Fruit fly (Drosophila melanogaster) whole organism, pupa: Measurements from ENCODE around the gene Cubn.

Source experiments
- CG14655 ChIP-seq: fragments of 200-800 bp; sonication (Bioruptor generic); optimal IDR thresholded peaks from 3 replicates; lab custom pipeline; 2017; ENCODE audit warnings: mild to moderate bottlenecking, missing biosample characterization, missing genetic modification reagents, missing genetic modification characterization
- CG8159 ChIP-seq: fragments of 200-800 bp; sonication (Bioruptor generic); optimal IDR thresholded peaks from 3 replicates; lab custom pipeline; 2018; ENCODE audit warnings: missing biosample characterization, mild to moderate bottlenecking, missing genetic modification characterization, moderate library complexity
- CG8301 ChIP-seq: fragments of 200-800 bp; sonication (Bioruptor generic); optimal IDR thresholded peaks from 2 replicates; lab custom pipeline; 2018; ENCODE audit warnings: missing biosample characterization, mild to moderate bottlenecking, missing genetic modification characterization
- D1 ChIP-seq: fragments of 200-800 bp; sonication (Bioruptor generic); optimal IDR thresholded peaks from 2 replicates; lab custom pipeline; 2018; ENCODE audit warnings: missing biosample characterization, mild to moderate bottlenecking, missing genetic modification characterization, moderate library complexity
- EcR ChIP-seq: fragments of 200-800 bp; sonication (Bioruptor generic); optimal IDR thresholded peaks from 3 replicates; lab custom pipeline; 2019; ENCODE audit warnings: missing biosample characterization, missing genetic modification characterization, mild to moderate bottlenecking, moderate library complexity, missing genetic modification reagents

dm6 chrX:9532453-9532852, 38.7 kb downstream of the Cubn start:
- TF ChIP-seq D1 (tag; lab: Kevin White, UChicago) (no peak), CG8301 (tag; lab: Kevin White, UChicago) (no peak), CG14655 (GFP tag; lab: Kevin White, UChicago) (no peak), EcR (GFP tag; lab: Kevin White, UChicago) (no peak), CG8159 (tag; lab: Kevin White, UChicago) (no peak)
